Worm (Caenorhabditis elegans) whole organism, dauer: ENCODE measurements around the gene ugt-50.

ENCODE experiments used
- unc-62 ChIP-seq: sonication (generic microtip); optimal IDR thresholded peaks from 2 replicates; lab custom pipeline; 2017; ENCODE audit warnings: missing biosample characterization, missing genetic modification reagents, missing genetic modification characterization

ugt-50 gene

ce11 chrX:12670385-12670784 is 21.0 kb upstream of the ugt-50 start:
- no peak for TF ChIP-seq unc-62

ce11 chrX:12671638-12672290 is 19.6 kb upstream of the ugt-50 start:
- no peak for TF ChIP-seq unc-62

ce11 chrX:12677113-12677512 is 14.3 kb upstream of the ugt-50 start:
- TF ChIP-seq unc-62, result no peak

ce11 chrX:12678532-12678931 is 12.8 kb upstream of the ugt-50 start, which contains the start of gene adt-1:
TSS of gene adt-1 (plus strand) at chrX:12678832.
- no peak for TF ChIP-seq unc-62

ce11 chrX:12679603-12680002 is 11.8 kb upstream of the ugt-50 start:
- TF ChIP-seq unc-62, result no peak

- no peak for TF ChIP-seq unc-62
Measured at ce11 chrX:12687482-12687881, 3.9 kb upstream of the ugt-50 start.

- TF ChIP-seq unc-62, result no peak
Measured at ce11 chrX:12688632-12689031, 2.7 kb upstream of the ugt-50 start.

ce11 chrX:12689869-12690268 is 1.5 kb upstream of the ugt-50 start:
- TF ChIP-seq unc-62, result no peak

ce11 chrX:12690346-12690745 is 1.0 kb upstream of the ugt-50 start:
- TF ChIP-seq unc-62, result no peak

- TF ChIP-seq unc-62, result no peak
Measured at ce11 chrX:12691740-12692383, 489 bp downstream of the ugt-50 start.

- no peak for TF ChIP-seq unc-62
Measured at ce11 chrX:12693150-12693589, 1.8 kb downstream of the ugt-50 start.

ce11 chrX:12700456-12700855 is 9.1 kb downstream of the ugt-50 start, which contains the start of gene nhr-26:
TSS of gene nhr-26 (minus strand) at chrX:12700465.
- no peak for TF ChIP-seq unc-62

ce11 chrX:12701963-12702362 is 10.6 kb downstream of the ugt-50 start, which contains the start of gene nhr-214:
TSS of gene nhr-214 (minus strand) at chrX:12702063.
- no peak for TF ChIP-seq unc-62

ce11 chrX:12702713-12703112 is 11.3 kb downstream of the ugt-50 start:
- TF ChIP-seq unc-62, result no peak

- no peak for TF ChIP-seq unc-62
Measured at ce11 chrX:12704721-12705120, 13.3 kb downstream of the ugt-50 start, which contains the start of gene nhr-272. TSS of gene nhr-272 (minus strand) at chrX:12704821.

ce11 chrX:12712353-12712752 is 21.0 kb downstream of the ugt-50 start, which contains the start of gene rgs-2:
TSS of gene rgs-2 (plus strand) at chrX:12712653.
- TF ChIP-seq unc-62, result no peak

- no peak for TF ChIP-seq unc-62
Measured at ce11 chrX:12713014-12713413, 21.6 kb downstream of the ugt-50 start.

ce11 chrX:12721429-12721828 is 30.1 kb downstream of the ugt-50 start:
- TF ChIP-seq unc-62, result no peak
